Worm (Caenorhabditis elegans): ENCODE results near the gene gop-3.

Gene gop-3

ce11 chrIII:5305725-5306124, 45.2 kb downstream of the gop-3 start (continued):
- TF ChIP-seq atf-7 (tag; optimal IDR thresholded peaks at IDR 0.05) = peak; percentile 21
- TF ChIP-seq K12H6.12 (tag; optimal IDR thresholded peaks at IDR 0.05) = peak; percentile 24
- peak; percentile 99 for TF ChIP-seq ztf-25 (GFP tag; IDR thresholded peaks at IDR 0.05)
- TF ChIP-seq ets-4 (GFP tag; optimal IDR thresholded peaks at IDR 0.05) = no peak
- TF ChIP-seq nhr-27 (tag; optimal IDR thresholded peaks at IDR 0.05) = peak; percentile 33
- TF ChIP-seq ZK185.1 (tag; optimal IDR thresholded peaks at IDR 0.05; ENCODE audit: poor library complexity, severe bottlenecking) = peak; percentile 94
- TF ChIP-seq hrde-1 (tag; optimal IDR thresholded peaks at IDR 0.05; ENCODE audit: borderline replicate concordance) = peak; percentile 67
- TF ChIP-seq nfyb-1 (GFP tag; IDR thresholded peaks at IDR 0.05) = peak; percentile 85
- TF ChIP-seq let-607 (tag; optimal IDR thresholded peaks at IDR 0.05) = peak in 1 of 2 experiments; percentile 58
- TF ChIP-seq rpc-1 (optimal IDR thresholded peaks at IDR 0.05) = peak; percentile 89
- peak; percentile 97 for TF ChIP-seq rpc-1 (tag; optimal IDR thresholded peaks at IDR 0.05)
- peak; percentile 68; the same call in 1 of the 2 replicates for TF ChIP-seq Y53G8AR.9 (GFP tag; conservative IDR thresholded peaks at IDR 0.05)
- peak; percentile 11 for TF ChIP-seq efl-1 (GFP tag; optimal IDR thresholded peaks at IDR 0.05)
- peak; percentile 91 for TF ChIP-seq ceh-40 (GFP tag; IDR thresholded peaks at IDR 0.05)
- TF ChIP-seq D2030.7 (GFP tag; IDR thresholded peaks at IDR 0.05) = peak; percentile 81
- no peak; the same call in 1 of the 2 replicates for TF ChIP-seq hsf-1 (GFP tag; IDR thresholded peaks at IDR 0.05)
- TF ChIP-seq egrh-3 (GFP tag; IDR thresholded peaks at IDR 0.05) = peak; percentile 60; the same call in 1 of the 2 replicates
- TF ChIP-seq lin-54 (GFP tag; optimal IDR thresholded peaks at IDR 0.05) = peak; percentile 74
- peak; percentile 72; the same call in 1 of the 2 replicates for TF ChIP-seq aptf-2 (GFP tag; conservative IDR thresholded peaks at IDR 0.05)
- 0 out of 2 replicates have a peak, but pooled peaks have one; percentile 41 for TF ChIP-seq ceh-100 (GFP tag; IDR thresholded peaks at IDR 0.05)
- TF ChIP-seq tlf-1 (GFP tag; optimal IDR thresholded peaks at IDR 0.05) = peak; percentile 49
- TF ChIP-seq Y79H2A.3 (GFP tag; conservative IDR thresholded peaks at IDR 0.05) = no peak
- peak; percentile 68; the same call in 1 of the 2 replicates for TF ChIP-seq attf-6 (GFP tag; IDR thresholded peaks at IDR 0.05)
- TF ChIP-seq lag-1 (GFP tag; IDR thresholded peaks at IDR 0.05) = peak; percentile 64; the same call in 1 of the 2 replicates
- TF ChIP-seq snpc-4 (GFP tag; optimal IDR thresholded peaks at IDR 0.05) = peak; percentile 52
- peak in 1 of 4 experiments; percentile 78 for TF ChIP-seq snpc-4 (tag; optimal IDR thresholded peaks at IDR 0.05)
- TF ChIP-seq zim-3 (tag; optimal IDR thresholded peaks at IDR 0.05) = peak; percentile 78
- 0 out of 2 replicates have a peak, but pooled peaks have one; percentile 58 for TF ChIP-seq cebp-2 (GFP tag; IDR thresholded peaks at IDR 0.05)
- peak in 1 of 3 experiments; percentile 43 for TF ChIP-seq lin-35 (GFP tag; optimal IDR thresholded peaks at IDR 0.05)
- no peak for TF ChIP-seq sea-2 (GFP tag; IDR thresholded peaks at IDR 0.05)
- TF ChIP-seq C06A6.2 (GFP tag; conservative IDR thresholded peaks at IDR 0.05) = no peak
- no peak for TF ChIP-seq F39B2.1 (GFP tag; IDR thresholded peaks at IDR 0.05)
- peak; percentile 64 for TF ChIP-seq ceh-27 (GFP tag; optimal IDR thresholded peaks at IDR 0.05)
- no peak for TF ChIP-seq lsy-27 (tag; optimal IDR thresholded peaks at IDR 0.05; ENCODE audit: borderline replicate concordance, insufficient read depth)
- TF ChIP-seq mxl-1 (tag; optimal IDR thresholded peaks at IDR 0.05) = peak; percentile 92
- TF ChIP-seq snpc-3.4 (tag; optimal IDR thresholded peaks at IDR 0.05) = peak; percentile 80
- TF ChIP-seq B0019.2 (GFP tag; conservative IDR thresholded peaks at IDR 0.05) = 0 out of 2 replicates have a peak, but pooled peaks have one; percentile 27
- TF ChIP-seq nfya-2 (GFP tag; IDR thresholded peaks at IDR 0.05) = no peak
- TF ChIP-seq let-526 (GFP tag; IDR thresholded peaks at IDR 0.05) = 0 out of 2 replicates have a peak, but pooled peaks have one; percentile 43
- TF ChIP-seq F55B11.4 (tag; optimal IDR thresholded peaks at IDR 0.05; ENCODE audit: borderline replicate concordance, insufficient read depth) = no peak
- TF ChIP-seq Y95B8A.8 (GFP tag; IDR thresholded peaks at IDR 0.05) = peak; percentile 80; the same call in 1 of the 2 replicates
- TF ChIP-seq T26A5.8 (tag; optimal IDR thresholded peaks at IDR 0.05) = peak; percentile 68
- peak; percentile 48; the same call in 1 of the 2 replicates for TF ChIP-seq ceh-91 (GFP tag; IDR thresholded peaks at IDR 0.05)
- TF ChIP-seq gei-17 (GFP tag; optimal IDR thresholded peaks at IDR 0.05) = no peak
- no peak for TF ChIP-seq tbx-9 (tag; optimal IDR thresholded peaks at IDR 0.05; ENCODE audit: borderline replicate concordance)
- TF ChIP-seq die-1 (tag; optimal IDR thresholded peaks at IDR 0.05) = peak; percentile 97
- no peak for TF ChIP-seq B0336.3 (GFP tag; IDR thresholded peaks at IDR 0.05)

Measured in whole organism, young adult.